Fruit fly (Drosophila melanogaster): ENCODE measurements around the gene JhI-21.

The JhI-21 gene

DNA sequence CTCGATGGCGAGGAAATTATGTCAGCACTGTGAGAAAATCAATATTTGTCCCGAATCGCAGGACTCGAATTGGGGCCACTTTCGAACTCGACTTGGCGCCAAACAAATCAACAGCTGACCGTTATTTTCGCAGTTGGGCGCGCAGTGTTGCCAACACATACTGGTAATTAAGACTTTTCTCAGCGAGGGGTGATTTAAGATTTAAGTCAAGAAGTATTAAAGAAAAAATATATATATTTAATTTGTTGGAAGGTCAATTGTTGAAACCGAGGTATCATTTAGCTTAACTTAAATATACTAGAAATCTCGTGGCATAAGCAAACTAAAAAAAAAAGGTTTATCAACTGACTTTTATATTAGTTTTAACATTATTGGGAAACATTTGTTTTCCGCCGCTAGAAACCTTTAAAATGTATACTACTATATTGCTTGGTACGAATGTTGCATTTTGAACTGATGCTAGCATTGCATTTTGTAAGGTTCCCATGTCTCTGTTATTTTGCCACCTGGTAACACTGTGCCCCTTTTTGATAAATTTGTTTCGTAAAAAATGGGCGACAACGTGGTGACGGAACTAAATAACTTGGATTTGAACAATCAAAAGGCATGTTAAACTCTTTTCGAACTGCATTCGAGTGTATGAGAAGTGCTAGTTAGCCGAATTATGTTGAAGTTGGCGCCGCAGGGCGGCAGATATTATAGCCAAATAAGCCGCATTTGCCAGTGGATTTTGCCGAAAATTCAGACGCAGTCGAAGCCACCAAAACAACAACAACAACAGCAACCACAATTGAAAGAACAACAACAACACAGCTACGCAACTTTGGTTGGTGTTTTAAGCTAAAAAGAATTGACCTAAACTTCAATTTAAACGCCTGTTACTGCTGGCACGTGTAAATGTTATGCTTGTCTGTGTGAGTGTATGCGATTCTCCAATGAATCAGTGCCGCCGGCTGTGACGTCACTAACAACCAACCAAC is 47.7 kb upstream of the JhI-21 start, which contains the start of the genes Patsas and ThrRS (continued):
- TF ChIP-seq NfI (GFP tag; optimal IDR thresholded peaks at IDR 0.05) = peak; percentile 86
- peak; percentile 83 for TF ChIP-seq CG15601 (tag; optimal IDR thresholded peaks at IDR 0.05)
- TF ChIP-seq CG10209 (GFP tag; optimal IDR thresholded peaks at IDR 0.05) = peak; percentile 86
- peak; percentile 90 for TF ChIP-seq CG4360 (GFP tag; IDR thresholded peaks at IDR 0.05)
- TF ChIP-seq CG32532 (GFP tag; IDR thresholded peaks at IDR 0.05) = peak; percentile 88
- TF ChIP-seq sd (tag; optimal IDR thresholded peaks at IDR 0.05) = peak; percentile 61
- peak; percentile 72 for TF ChIP-seq tx (GFP tag; optimal IDR thresholded peaks at IDR 0.05)
- peak; percentile 69 for TF ChIP-seq cas (GFP tag; IDR thresholded peaks at IDR 0.05)
- TF ChIP-seq Dbx (GFP tag; IDR thresholded peaks at IDR 0.05) = peak; percentile 84
- peak; percentile 73 for TF ChIP-seq slp2 (GFP tag; optimal IDR thresholded peaks at IDR 0.05)
- TF ChIP-seq CG1647 (GFP tag; optimal IDR thresholded peaks at IDR 0.05) = peak; percentile 46
- TF ChIP-seq CG3995 (GFP tag; optimal IDR thresholded peaks at IDR 0.05) = peak; percentile 27
- TF ChIP-seq BtbVII (GFP tag; optimal IDR thresholded peaks at IDR 0.05) = peak; percentile 57
- TF ChIP-seq CG12155 (GFP tag; optimal IDR thresholded peaks at IDR 0.05) = peak; percentile 88
- peak; percentile 48 for TF ChIP-seq en (GFP tag; optimal IDR thresholded peaks at IDR 0.05)
- peak; percentile 71 for TF ChIP-seq CG4328 (GFP tag; optimal IDR thresholded peaks at IDR 0.05)
- TF ChIP-seq bab2 (GFP tag; optimal IDR thresholded peaks at IDR 0.05) = peak; percentile 77
- peak; percentile 34; the same call in 1 of the 2 replicates for TF ChIP-seq MBD-R2 (GFP tag; IDR thresholded peaks at IDR 0.05)
- peak; percentile 69 for TF ChIP-seq cwo (GFP tag; optimal IDR thresholded peaks at IDR 0.05)
- TF ChIP-seq onecut (GFP tag; IDR thresholded peaks at IDR 0.05) = peak; percentile 97
- TF ChIP-seq CG18764 (GFP tag; optimal IDR thresholded peaks at IDR 0.05) = peak; percentile 79
- peak; percentile 55 for TF ChIP-seq CG16863 (GFP tag; optimal IDR thresholded peaks at IDR 0.05)
- peak; percentile 47 for TF ChIP-seq pb (GFP tag; optimal IDR thresholded peaks at IDR 0.05)
- no peak for TF ChIP-seq Hey (tag; optimal IDR thresholded peaks at IDR 0.05)
- TF ChIP-seq esg (GFP tag; conservative IDR thresholded peaks at IDR 0.05) = peak; percentile 86
- peak; percentile 63 for TF ChIP-seq CG13123 (GFP tag; optimal IDR thresholded peaks at IDR 0.05)
- peak; percentile 20 for TF ChIP-seq CG7987 (GFP tag; optimal IDR thresholded peaks at IDR 0.05)
- peak; percentile 43 for TF ChIP-seq Jarid2 (GFP tag; optimal IDR thresholded peaks at IDR 0.05)
- TF ChIP-seq crol (GFP tag; IDR thresholded peaks at IDR 0.05) = no peak
- TF ChIP-seq amos (GFP tag; IDR thresholded peaks at IDR 0.05; ENCODE audit: partially characterized antibody) = 0 out of 2 replicates have a peak, but pooled peaks have one; percentile 15
- TF ChIP-seq gem (tag; optimal IDR thresholded peaks at IDR 0.05) = peak; percentile 94
- TF ChIP-seq sqz (GFP tag; optimal IDR thresholded peaks at IDR 0.05) = peak; percentile 65
- peak; percentile 18 for TF ChIP-seq run (tag; optimal IDR thresholded peaks at IDR 0.05)
- peak; percentile 49 for TF ChIP-seq lbe (GFP tag; optimal IDR thresholded peaks at IDR 0.05)
- TF ChIP-seq crc (GFP tag; optimal IDR thresholded peaks at IDR 0.05) = peak; percentile 43
- peak; percentile 82 for TF ChIP-seq CG9727 (GFP tag; optimal IDR thresholded peaks at IDR 0.05)
- TF ChIP-seq sens (GFP tag) = peak; percentile 96
- peak; percentile 87 for TF ChIP-seq Sox102F (GFP tag; optimal IDR thresholded peaks at IDR 0.05)
- peak; percentile 69 for TF ChIP-seq psq (GFP tag; optimal IDR thresholded peaks at IDR 0.05)
- peak; percentile 52 for TF ChIP-seq CG9609 (GFP tag; optimal IDR thresholded peaks at IDR 0.05)
- TF ChIP-seq nerfin-1 (tag; optimal IDR thresholded peaks at IDR 0.05) = peak; percentile 78
- peak; percentile 87 for TF ChIP-seq vvl (GFP tag; IDR thresholded peaks at IDR 0.05)
- peak; percentile 97 for TF ChIP-seq CG7357 (GFP tag; IDR thresholded peaks at IDR 0.05)
- TF ChIP-seq hbn (GFP tag; IDR thresholded peaks at IDR 0.05; ENCODE audit: partially characterized antibody) = no peak
- TF ChIP-seq sr (GFP tag; IDR thresholded peaks at IDR 0.05) = no peak
- peak; percentile 90 for TF ChIP-seq lab (GFP tag; optimal IDR thresholded peaks at IDR 0.05)
- TF ChIP-seq HHEX (GFP tag; optimal IDR thresholded peaks at IDR 0.05) = peak; percentile 81
- TF ChIP-seq CG8089 (GFP tag; optimal IDR thresholded peaks at IDR 0.05) = peak; percentile 71
